Worm (Caenorhabditis elegans) whole organism, late embryonic: Measurements from ENCODE around the gene Y41E3.22.

ENCODE experiments used
- ama-1 ChIP-seq: fragments of 150-350 bp; optimal IDR thresholded peaks from 2 replicates; lab custom pipeline; 2014
- ceh-45 ChIP-seq: fragments of 200-800 bp; sonication (Bioruptor generic); IDR thresholded peaks from 2 replicates; pipeline ENCODE4 v1.3.6; 2022; ENCODE audit warnings: missing genetic modification reagents, missing genetic modification characterization, missing compliant biosample characterization
- ceh-9 ChIP-seq: sonication (generic microtip); optimal IDR thresholded peaks from 2 replicates; lab custom pipeline; 2016; ENCODE audit warnings: mild to moderate bottlenecking, missing genetic modification characterization, inconsistent platforms, missing compliant biosample characterization
- hlh-30 ChIP-seq: sonication (generic microtip); optimal IDR thresholded peaks from 2 replicates; lab custom pipeline; 2017; ENCODE audit warnings: antibody characterized with exemption, missing genetic modification characterization, missing compliant biosample characterization; ENCODE audit not compliant: insufficient read depth
- nfya-1 ChIP-seq: sonication (generic microtip); optimal IDR thresholded peaks from 2 replicates; lab custom pipeline; 2017; ENCODE audit warnings: missing genetic modification characterization, mild to moderate bottlenecking, missing compliant biosample characterization, antibody characterized with exemption, moderate library complexity
- pros-1 ChIP-seq: fragments of 150-350 bp; optimal IDR thresholded peaks from 2 replicates; lab custom pipeline; 2014; ENCODE audit warnings: missing biosample characterization, missing genetic modification reagents, missing genetic modification characterization
- tbx-2 ChIP-seq: sonication (generic microtip); optimal IDR thresholded peaks from 2 replicates; lab custom pipeline; 2016; ENCODE audit warnings: missing genetic modification characterization, missing compliant biosample characterization
- unc-86 ChIP-seq: sonication (generic microtip); optimal IDR thresholded peaks from 2 replicates; lab custom pipeline; 2016; ENCODE audit warnings: missing genetic modification characterization, missing compliant biosample characterization
- zip-5 ChIP-seq: sonication (generic microtip); optimal IDR thresholded peaks from 2 replicates; lab custom pipeline; 2016; ENCODE audit warnings: missing genetic modification characterization, missing compliant biosample characterization

ce11 chrIV:14985859-14986258, 35.3 kb downstream of the Y41E3.22 start:
- no peak for TF ChIP-seq pros-1 (tag; lab: Kevin White, UChicago)
- no peak for TF ChIP-seq ceh-45 (GFP tag; lab: Robert Waterston, UW)
- no peak for TF ChIP-seq zip-5
- no peak for TF ChIP-seq ceh-9 (tag; lab: Kevin White, UChicago)
- TF ChIP-seq tbx-2: no peak
- TF ChIP-seq hlh-30 (tag; lab: Kevin White, UChicago): no peak
- no peak for TF ChIP-seq nfya-1
- no peak for TF ChIP-seq ama-1
- no peak for TF ChIP-seq unc-86
